Fruit fly (Drosophila melanogaster) whole organism, embryonic: ENCODE data around the gene Nak.

ENCODE experiments used
- Bgb ChIP-seq: fragments of 200-800 bp; sonication (Bioruptor generic); IDR thresholded peaks from 2 replicates; pipeline ENCODE4 v1.3.6; 2022; ENCODE audit warnings: missing biosample characterization, missing genetic modification characterization; ENCODE audit not compliant: partially characterized antibody
- CG12659 ChIP-seq: fragments of 200-800 bp; sonication (Bioruptor generic); optimal IDR thresholded peaks from 3 replicates; lab custom pipeline; 2017; ENCODE audit warnings: mild to moderate bottlenecking, missing biosample characterization, missing genetic modification reagents, missing genetic modification characterization
- CG12942 ChIP-seq: fragments of 200-800 bp; sonication (Bioruptor generic); optimal IDR thresholded peaks from 3 replicates; lab custom pipeline; 2016; ENCODE audit warnings: missing biosample characterization, missing genetic modification characterization
- CG14441 ChIP-seq: fragments of 200-800 bp; sonication (Bioruptor generic); IDR thresholded peaks from 2 replicates; pipeline ENCODE4 v1.3.6; 2022; ENCODE audit warnings: missing biosample characterization, missing genetic modification characterization
- CG16779 ChIP-seq: fragments of 200-800 bp; sonication (Bioruptor generic); IDR thresholded peaks from 2 replicates; pipeline ENCODE4 v1.3.6; 2022; ENCODE audit warnings: missing biosample characterization, missing genetic modification characterization
- CG16813 ChIP-seq: fragments of 200-800 bp; sonication (Bioruptor generic); IDR thresholded peaks from 3 replicates; pipeline ENCODE4 v1.3.6; 2022; ENCODE audit warnings: missing biosample characterization, missing genetic modification characterization; ENCODE audit not compliant: partially characterized antibody
- CG17361 ChIP-seq: fragments of 200-800 bp; sonication (Bioruptor generic); IDR thresholded peaks from 3 replicates; pipeline ENCODE4 v1.3.6; 2022; ENCODE audit warnings: missing biosample characterization, missing genetic modification characterization
- CG1792 ChIP-seq: fragments of 200-800 bp; sonication (Bioruptor generic); optimal IDR thresholded peaks from 2 replicates; lab custom pipeline; 2016; ENCODE audit warnings: missing biosample characterization, missing genetic modification characterization
- CG18476 ChIP-seq: fragments of 200-800 bp; sonication (Bioruptor generic); optimal IDR thresholded peaks from 2 replicates; lab custom pipeline; 2016; ENCODE audit warnings: missing biosample characterization, mild to moderate bottlenecking, missing genetic modification characterization
- CG2116 ChIP-seq: fragments of 200-800 bp; sonication (Bioruptor generic); optimal IDR thresholded peaks from 3 replicates; lab custom pipeline; 2018; ENCODE audit warnings: missing biosample characterization, mild to moderate bottlenecking, missing genetic modification characterization
- CG2120 ChIP-seq: fragments of 200-800 bp; sonication (Bioruptor generic); optimal IDR thresholded peaks from 3 replicates; lab custom pipeline; 2016; ENCODE audit warnings: missing biosample characterization, missing genetic modification characterization
- CG2129 ChIP-seq: fragments of 200-800 bp; sonication (Bioruptor generic); IDR thresholded peaks from 2 replicates; pipeline ENCODE4 v1.3.6; 2022; ENCODE audit warnings: missing biosample characterization, missing genetic modification characterization; ENCODE audit not compliant: partially characterized antibody
- CG2199 ChIP-seq: fragments of 200-800 bp; sonication (Bioruptor generic); IDR thresholded peaks from 3 replicates; pipeline ENCODE4 v1.3.6; 2022; ENCODE audit warnings: missing biosample characterization, missing genetic modification characterization
- CG32532 ChIP-seq: fragments of 200-800 bp; sonication (Bioruptor generic); IDR thresholded peaks from 2 replicates; pipeline ENCODE4 v1.3.6; 2022; ENCODE audit warnings: missing biosample characterization, missing genetic modification characterization
- CG3407 ChIP-seq: fragments of 200-800 bp; sonication (Bioruptor generic); optimal IDR thresholded peaks from 2 replicates; lab custom pipeline; 2018; ENCODE audit warnings: missing biosample characterization, mild to moderate bottlenecking, missing genetic modification characterization
- CG3995 ChIP-seq: fragments of 200-800 bp; sonication (Bioruptor generic); optimal IDR thresholded peaks from 3 replicates; lab custom pipeline; 2016; ENCODE audit warnings: missing biosample characterization, missing genetic modification characterization
- CG43689 ChIP-seq: fragments of 200-800 bp; sonication (Bioruptor generic); IDR thresholded peaks from 2 replicates; pipeline ENCODE4 v1.3.6; 2022; ENCODE audit warnings: missing biosample characterization, missing genetic modification characterization
- CG6689 ChIP-seq: fragments of 200-800 bp; sonication (Bioruptor generic); IDR thresholded peaks from 2 replicates; pipeline ENCODE4 v1.3.6; 2022; ENCODE audit warnings: missing biosample characterization, missing genetic modification characterization
- CG7357 ChIP-seq: fragments of 200-800 bp; sonication (Bioruptor generic); IDR thresholded peaks from 3 replicates; pipeline ENCODE4 v1.3.6; 2022; ENCODE audit warnings: missing biosample characterization, missing genetic modification characterization
- CG7745 ChIP-seq: fragments of 200-800 bp; sonication (Bioruptor generic); optimal IDR thresholded peaks from 2 replicates; lab custom pipeline; 2018; ENCODE audit warnings: missing biosample characterization, mild to moderate bottlenecking, missing genetic modification characterization, moderate library complexity
- CG7987 ChIP-seq: fragments of 200-800 bp; sonication (Bioruptor generic); optimal IDR thresholded peaks from 2 replicates; lab custom pipeline; 2018; ENCODE audit warnings: missing biosample characterization, mild to moderate bottlenecking, missing genetic modification characterization, moderate library complexity
- CG9727 ChIP-seq: fragments of 200-800 bp; sonication (Bioruptor generic); optimal IDR thresholded peaks from 3 replicates; lab custom pipeline; 2017; ENCODE audit warnings: missing biosample characterization, mild to moderate bottlenecking, missing genetic modification characterization
- CoRest ChIP-seq: fragments of 200-800 bp; sonication (Bioruptor generic); optimal IDR thresholded peaks from 3 replicates; lab custom pipeline; 2018; ENCODE audit warnings: missing biosample characterization, mild to moderate bottlenecking, missing genetic modification characterization, moderate library complexity
- D19A ChIP-seq: fragments of 200-800 bp; optimal IDR thresholded peaks from 3 replicates; lab custom pipeline; 2019; ENCODE audit warnings: missing biosample characterization, mild to moderate bottlenecking, missing genetic modification characterization, moderate library complexity
- Dip2 ChIP-seq: fragments of 200-800 bp; sonication (Bioruptor generic); IDR thresholded peaks from 2 replicates; pipeline ENCODE4 v1.3.6; 2022; ENCODE audit warnings: missing biosample characterization, missing genetic modification characterization
- Dip3 ChIP-seq: fragments of 200-800 bp; sonication (Bioruptor generic); optimal IDR thresholded peaks from 3 replicates; lab custom pipeline; 2016; ENCODE audit warnings: missing biosample characterization, missing genetic modification characterization
- H15 ChIP-seq: fragments of 200-800 bp; sonication (Bioruptor generic); IDR thresholded peaks from 3 replicates; pipeline ENCODE4 v1.3.6; 2022; ENCODE audit warnings: missing biosample characterization, missing genetic modification characterization
- Hmr ChIP-seq: fragments of 200-800 bp; sonication (Bioruptor generic); optimal IDR thresholded peaks from 3 replicates; lab custom pipeline; 2017; ENCODE audit warnings: mild to moderate bottlenecking, missing biosample characterization, missing genetic modification reagents, missing genetic modification characterization
- Side ChIP-seq: fragments of 200-800 bp; sonication (Bioruptor generic); optimal IDR thresholded peaks from 2 replicates; lab custom pipeline; 2016; ENCODE audit warnings: missing biosample characterization, missing genetic modification characterization
- Sox102F ChIP-seq: fragments of 200-800 bp; sonication (Bioruptor generic); optimal IDR thresholded peaks from 2 replicates; lab custom pipeline; 2018; ENCODE audit warnings: missing biosample characterization, mild to moderate bottlenecking, missing genetic modification characterization, moderate library complexity
- abd-A ChIP-seq: fragments of 200-800 bp; sonication (Bioruptor generic); optimal IDR thresholded peaks from 3 replicates; lab custom pipeline; 2019; ENCODE audit warnings: missing biosample characterization, mild to moderate bottlenecking, missing genetic modification characterization, moderate library complexity
- cad ChIP-seq: fragments of >200 bp; optimal IDR thresholded peaks from 2 replicates; lab custom pipeline; 2017; ENCODE audit warnings: missing biosample characterization, missing genetic modification characterization
- chn ChIP-seq: fragments of 200-800 bp; sonication (Bioruptor generic); optimal IDR thresholded peaks from 2 replicates; lab custom pipeline; 2016; ENCODE audit warnings: missing biosample characterization, missing genetic modification characterization
- fd3F ChIP-seq: fragments of 200-800 bp; sonication (Bioruptor generic); optimal IDR thresholded peaks from 2 replicates; lab custom pipeline; 2018; ENCODE audit warnings: missing biosample characterization, mild to moderate bottlenecking, missing genetic modification characterization, moderate library complexity
- gcm2 ChIP-seq: fragments of 200-800 bp; sonication (Bioruptor generic); optimal IDR thresholded peaks from 2 replicates; lab custom pipeline; 2016; ENCODE audit warnings: missing biosample characterization, missing genetic modification characterization
- gem ChIP-seq: fragments of 200-800 bp; sonication (Bioruptor generic); optimal IDR thresholded peaks from 2 replicates; lab custom pipeline; 2019; ENCODE audit warnings: missing biosample characterization, mild to moderate bottlenecking, missing genetic modification characterization, moderate library complexity
- grn ChIP-seq: fragments of 200-800 bp; sonication (Bioruptor generic); optimal IDR thresholded peaks from 3 replicates; lab custom pipeline; 2017; ENCODE audit warnings: missing biosample characterization, missing genetic modification characterization
- kah ChIP-seq: fragments of 200-800 bp; sonication (Bioruptor generic); optimal IDR thresholded peaks from 2 replicates; lab custom pipeline; 2018; ENCODE audit warnings: missing biosample characterization, mild to moderate bottlenecking, missing genetic modification characterization
- mam ChIP-seq: fragments of 200-800 bp; sonication (Bioruptor generic); optimal IDR thresholded peaks from 3 replicates; lab custom pipeline; 2016; ENCODE audit warnings: missing biosample characterization, missing genetic modification characterization
- nmo ChIP-seq: fragments of 200-800 bp; sonication (Bioruptor generic); optimal IDR thresholded peaks from 2 replicates; lab custom pipeline; 2018; ENCODE audit warnings: missing biosample characterization, mild to moderate bottlenecking, missing genetic modification characterization, moderate library complexity
- odd ChIP-seq: fragments of 200-800 bp; sonication (Bioruptor generic); optimal IDR thresholded peaks from 2 replicates; lab custom pipeline; 2017; ENCODE audit warnings: missing biosample characterization, mild to moderate bottlenecking, missing genetic modification characterization
- onecut ChIP-seq: fragments of 200-800 bp; sonication (Bioruptor generic); IDR thresholded peaks from 2 replicates; pipeline ENCODE4 v1.3.6; 2022; ENCODE audit warnings: missing biosample characterization, missing genetic modification characterization
- pnt ChIP-seq: fragments of 200-800 bp; sonication (Bioruptor generic); optimal IDR thresholded peaks from 3 replicates; lab custom pipeline; 2016; ENCODE audit warnings: missing biosample characterization, missing genetic modification characterization
- sens ChIP-seq: fragments of 200-800 bp; sonication (Bioruptor generic); peaks from one replicate; lab custom pipeline; 2016; ENCODE audit warnings: missing biosample characterization, missing genetic modification characterization
- sens-2 ChIP-seq: fragments of 200-800 bp; sonication (Bioruptor generic); IDR thresholded peaks from 2 replicates; pipeline ENCODE4 v1.3.6; 2022; ENCODE audit warnings: missing biosample characterization, missing genetic modification characterization
- stc ChIP-seq: fragments of 200-800 bp; sonication (Bioruptor generic); IDR thresholded peaks from 2 replicates; pipeline ENCODE4 v1.3.6; 2022; ENCODE audit warnings: missing biosample characterization, missing genetic modification characterization
- tgo ChIP-seq: fragments of 200-800 bp; sonication (Bioruptor generic); IDR thresholded peaks from 3 replicates; pipeline ENCODE4 v1.3.6; 2022; ENCODE audit warnings: missing biosample characterization, missing genetic modification characterization
- ttk ChIP-seq: fragments of 200-800 bp; sonication (Bioruptor generic); IDR thresholded peaks from 2 replicates; pipeline ENCODE4 v2.1.2; 2022; ENCODE audit warnings: missing biosample characterization, missing genetic modification characterization
- vfl ChIP-seq: fragments of 200-800 bp; sonication (Bioruptor generic); optimal IDR thresholded peaks from 2 replicates; lab custom pipeline; 2016; ENCODE audit warnings: missing biosample characterization, missing genetic modification characterization
- vnd ChIP-seq: fragments of 200-800 bp; sonication (Bioruptor generic); IDR thresholded peaks from 3 replicates; pipeline ENCODE4 v1.3.6; 2022; ENCODE audit warnings: missing biosample characterization, missing genetic modification characterization; ENCODE audit not compliant: partially characterized antibody
- zfh2 ChIP-seq: fragments of 200-800 bp; sonication (Bioruptor generic); optimal IDR thresholded peaks from 2 replicates; lab custom pipeline; 2016; ENCODE audit warnings: missing biosample characterization, missing genetic modification characterization

Gene Nak

dm6 chr2L:18953512-18954254 is 14.9 kb downstream of the Nak start (continued):
- TF ChIP-seq CG6689 (GFP tag; lab: Robert Waterston, UW) (0 out of 2 replicates have a peak, but pooled peaks have one; percentile 23), sens-2 (GFP tag; lab: Robert Waterston, UW) (no peak), CoRest (peak; percentile 43), gcm2 (no peak), onecut (GFP tag; lab: Robert Waterston, UW) (no peak), Sox102F (peak; percentile 27), tgo (GFP tag; lab: Robert Waterston, UW) (no peak; the same call in 2 of the 3 replicates), Hmr (GFP tag; lab: Kevin White, UChicago) (peak; percentile 55), CG32532 (GFP tag; lab: Robert Waterston, UW) (peak; percentile 19; the same call in 1 of the 2 replicates), nmo (GFP tag; lab: Kevin White, UChicago) (peak; percentile 24), CG3995 (GFP tag; lab: Kevin White, UChicago) (no peak), CG12942 (GFP tag; lab: Kevin White, UChicago) (no peak), H15 (GFP tag; lab: Robert Waterston, UW) (no peak), chn (GFP tag; lab: Kevin White, UChicago) (no peak), cad (GFP tag; lab: Kevin White, UChicago) (no peak), CG1792 (GFP tag; lab: Kevin White, UChicago) (no peak), CG2199 (no peak), Dip3 (GFP tag; lab: Kevin White, UChicago) (no peak), pnt (GFP tag; lab: Kevin White, UChicago) (no peak), D19A (tag; lab: Kevin White, UChicago) (peak; percentile 94), CG7745 (tag; lab: Kevin White, UChicago) (no peak), CG9727 (GFP tag; lab: Kevin White, UChicago) (peak; percentile 51), vfl (GFP tag; lab: Kevin White, UChicago) (no peak), CG2116 (GFP tag; lab: Kevin White, UChicago) (no peak), CG16779 (GFP tag; lab: Robert Waterston, UW) (no peak), sens (GFP tag; lab: Kevin White, UChicago) (no peak), CG18476 (no peak), CG12659 (peak; percentile 58), CG14441 (GFP tag; lab: Robert Waterston, UW) (no peak), odd (GFP tag; lab: Kevin White, UChicago) (peak; percentile 25), Dip2 (no peak), kah (GFP tag; lab: Kevin White, UChicago) (no peak), gem (peak; percentile 71), stc (GFP tag; lab: Robert Waterston, UW) (no peak), Bgb (GFP tag; lab: Robert Waterston, UW) (no peak), Side (GFP tag; lab: Kevin White, UChicago) (no peak), CG7987 (GFP tag; lab: Kevin White, UChicago) (no peak), grn (no peak), vnd (GFP tag; lab: Robert Waterston, UW) (no peak), CG17361 (GFP tag; lab: Robert Waterston, UW) (peak; percentile 72; the same call in 2 of the 3 replicates), CG7357 (GFP tag; lab: Robert Waterston, UW) (no peak), ttk (GFP tag; lab: Robert Waterston, UW) (no peak), mam (GFP tag; lab: Kevin White, UChicago) (no peak), CG16813 (no peak), fd3F (GFP tag; lab: Kevin White, UChicago) (peak; percentile 38), CG43689 (GFP tag; lab: Robert Waterston, UW) (no peak), zfh2 (no peak), CG2120 (GFP tag; lab: Kevin White, UChicago) (peak; percentile 11), CG3407 (GFP tag; lab: Kevin White, UChicago) (no peak), abd-A (tag; lab: Kevin White, UChicago) (no peak), CG2129 (GFP tag; lab: Robert Waterston, UW) (no peak)
